Worm (Caenorhabditis elegans) whole organism, L1 larva: ENCODE measurements around the gene B0302.2.

Experiments
- aly-2 ChIP-seq: fragments of 150-350 bp; optimal IDR thresholded peaks from 2 replicates; lab custom pipeline; 2014; ENCODE audit warnings: missing biosample characterization, missing genetic modification characterization
- mep-1 ChIP-seq: fragments of 150-350 bp; optimal IDR thresholded peaks from 2 replicates; lab custom pipeline; 2014; ENCODE audit warnings: missing biosample characterization, missing genetic modification characterization
- nhr-11 ChIP-seq: fragments of 150-350 bp; optimal IDR thresholded peaks from 2 replicates; lab custom pipeline; 2014; ENCODE audit warnings: missing biosample characterization, missing genetic modification characterization
- nhr-76 ChIP-seq: sonication (generic microtip); optimal IDR thresholded peaks from 2 replicates; lab custom pipeline; 2017; ENCODE audit warnings: missing biosample characterization, missing genetic modification characterization
- pag-3 ChIP-seq: sonication (generic microtip); optimal IDR thresholded peaks from 2 replicates; lab custom pipeline; 2017; ENCODE audit warnings: missing genetic modification characterization, mild to moderate bottlenecking, missing compliant biosample characterization, antibody characterized with exemption, borderline replicate concordance; ENCODE audit not compliant: insufficient read depth
- skn-1 ChIP-seq: fragments of 150-350 bp; optimal IDR thresholded peaks from 2 replicates; lab custom pipeline; 2014; ENCODE audit warnings: missing biosample characterization, missing genetic modification characterization
- unc-130 ChIP-seq: fragments of 150-350 bp; optimal IDR thresholded peaks from 2 replicates; lab custom pipeline; 2017; ENCODE audit warnings: missing biosample characterization, missing genetic modification characterization, inconsistent platforms
- unc-62 ChIP-seq: fragments of 150-350 bp; optimal IDR thresholded peaks from 2 replicates; lab custom pipeline; 2014; ENCODE audit warnings: missing biosample characterization, missing genetic modification reagents, missing genetic modification characterization

- TF ChIP-seq mep-1 (tag; lab: Kevin White, UChicago) (no peak), unc-62 (GFP tag; lab: Kevin White, UChicago) (no peak), unc-130 (tag; lab: Kevin White, UChicago) (no peak), nhr-76 (tag; lab: Kevin White, UChicago) (no peak), skn-1 (no peak), nhr-11 (no peak), aly-2 (tag; lab: Kevin White, UChicago) (no peak), pag-3 (no peak)
Measured at ce11 chrX:17149877-17150490, 28.4 kb upstream of the B0302.2 start, which contains the start of gene T23C6.4.
